Fruit fly (Drosophila melanogaster): ENCODE results near the gene Alg13.

The Alg13 gene

DNA sequence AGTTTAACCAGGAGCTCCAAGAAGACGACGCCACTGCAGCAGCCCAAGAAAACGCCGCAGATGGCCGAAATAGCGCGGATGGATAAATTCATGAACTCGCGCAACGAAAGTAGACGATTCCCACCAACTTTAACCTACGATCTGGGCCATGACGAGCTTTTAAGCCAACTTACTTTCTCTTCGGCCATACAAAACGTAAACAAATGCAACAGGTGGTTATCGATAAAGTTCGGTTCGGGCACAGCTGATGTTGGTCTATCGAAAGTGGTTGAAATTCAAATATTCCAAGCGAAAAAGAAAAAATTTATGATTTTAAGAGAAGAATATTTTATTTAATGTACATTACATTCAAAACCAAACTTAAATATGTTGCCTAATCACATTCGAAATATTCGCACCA is 8.3 kb upstream of the Alg13 start, which contains the start of gene CG14511:
TSS of gene CG14511 (minus strand) at position 184 of the 400 bp plus-strand sequence.
- no peak for TF ChIP-seq rgr (GFP tag; optimal IDR thresholded peaks at IDR 0.05)

- TF ChIP-seq GATAd (GFP tag; optimal IDR thresholded peaks at IDR 0.05) (no peak), Rel (GFP tag; optimal IDR thresholded peaks at IDR 0.05) (no peak), Rel (tag; optimal IDR thresholded peaks at IDR 0.05) (peak; percentile 88)
Measured at dm6 chr3R:29139767-29140755, 1.7 kb upstream of the Alg13 start.

DNA sequence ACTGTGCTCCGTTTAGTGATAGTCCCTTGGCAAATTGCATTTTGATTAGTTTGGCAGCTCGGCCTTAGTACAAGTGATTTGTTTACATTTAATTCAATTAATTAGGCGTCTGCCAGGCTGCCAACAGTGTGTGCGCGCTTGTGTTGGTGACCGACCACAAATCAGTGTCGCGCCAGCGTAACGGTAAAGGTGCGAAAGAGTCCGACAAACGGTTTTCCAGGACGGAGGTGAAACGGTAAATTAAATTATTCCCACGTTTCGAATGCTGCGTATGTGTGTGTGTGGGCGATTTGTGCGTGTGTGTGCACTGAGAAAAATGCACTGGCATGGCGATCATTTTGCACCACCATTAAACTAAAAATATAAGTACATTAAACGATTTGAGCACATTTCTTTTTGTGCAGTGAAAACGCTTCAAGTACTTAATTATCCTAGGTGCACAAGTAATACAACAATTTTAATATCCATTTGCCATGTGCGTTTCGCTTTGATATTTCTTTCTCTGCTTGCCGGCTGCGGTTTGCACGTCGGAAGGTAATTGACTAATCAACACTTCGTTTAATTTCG is 671 bp upstream of the Alg13 start:
- no peak for TF ChIP-seq Sp1 (GFP tag; optimal IDR thresholded peaks at IDR 0.05)
- TF ChIP-seq woc (GFP tag; optimal IDR thresholded peaks at IDR 0.05) = no peak
- TF ChIP-seq Hr78 (GFP tag; optimal IDR thresholded peaks at IDR 0.05) = no peak
- TF ChIP-seq Dif (GFP tag; optimal IDR thresholded peaks at IDR 0.05; ENCODE audit: partially characterized antibody) = no peak
- TF ChIP-seq h (GFP tag; optimal IDR thresholded peaks at IDR 0.05) = no peak
- no peak for TF ChIP-seq usp (GFP tag; optimal IDR thresholded peaks at IDR 0.05)
- no peak for TF ChIP-seq Dfd (GFP tag; optimal IDR thresholded peaks at IDR 0.05)
- TF ChIP-seq pan (optimal IDR thresholded peaks at IDR 0.05) = no peak
- TF ChIP-seq CG32264 (GFP tag; optimal IDR thresholded peaks at IDR 0.05) = no peak
- no peak for TF ChIP-seq Abd-B (GFP tag; optimal IDR thresholded peaks at IDR 0.05)
- TF ChIP-seq dmrt93B (GFP tag; optimal IDR thresholded peaks at IDR 0.05) = no peak
- no peak for TF ChIP-seq HLH106 (tag; optimal IDR thresholded peaks at IDR 0.05)
- no peak for TF ChIP-seq Hnf4 (GFP tag; optimal IDR thresholded peaks at IDR 0.05)
- TF ChIP-seq psq (GFP tag; optimal IDR thresholded peaks at IDR 0.05) = no peak
- TF ChIP-seq CG9705 (GFP tag; optimal IDR thresholded peaks at IDR 0.05) = no peak
- no peak for TF ChIP-seq dl (GFP tag; optimal IDR thresholded peaks at IDR 0.05; ENCODE audit: insufficient read depth in 1 of 2, partially characterized antibody in 2 of 2)
- no peak for TF ChIP-seq Myc (optimal IDR thresholded peaks at IDR 0.05)

dm6 chr3R:29130902-29131621 is 7.3 kb downstream of the Alg13 start, which contains the start of the genes dgt6 and Vha100-1:
TSS of gene dgt6 (minus strand) at chr3R:29130972.
TSS of gene Vha100-1 (plus strand) at chr3R:29131193.
- TF ChIP-seq HLH106 (tag; optimal IDR thresholded peaks at IDR 0.05) (peak; percentile 34), Sp1 (GFP tag; optimal IDR thresholded peaks at IDR 0.05) (peak; percentile 29), CG9705 (GFP tag; optimal IDR thresholded peaks at IDR 0.05) (peak; percentile 28), Rel (GFP tag; optimal IDR thresholded peaks at IDR 0.05) (no peak), Rel (tag; optimal IDR thresholded peaks at IDR 0.05) (peak; percentile 45), dsf (GFP tag; optimal IDR thresholded peaks at IDR 0.05; ENCODE audit: borderline replicate concordance) (no peak)

DNA sequence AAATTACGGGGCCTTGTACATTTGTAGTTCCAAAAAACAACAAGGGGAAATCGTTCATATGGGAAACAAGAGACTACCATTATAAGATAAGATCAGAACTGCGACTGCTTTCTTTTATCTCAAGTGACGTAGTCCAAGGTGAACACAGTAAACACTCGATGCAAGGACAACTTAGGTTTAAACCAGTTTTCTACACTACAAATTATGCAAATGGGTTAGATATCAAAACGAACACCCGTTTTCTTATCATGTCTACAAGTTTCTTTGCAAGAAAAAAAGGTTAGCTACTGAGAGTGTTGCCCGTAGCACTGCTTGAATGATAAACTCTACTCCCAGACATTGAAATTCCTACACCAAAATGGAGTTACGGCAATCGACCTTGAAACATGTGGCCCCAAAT is 14.2 kb downstream of the Alg13 start:
- TF ChIP-seq Mio (GFP tag; optimal IDR thresholded peaks at IDR 0.05) (peak; percentile 36), GATAd (GFP tag; optimal IDR thresholded peaks at IDR 0.05) (no peak), CG9705 (GFP tag; optimal IDR thresholded peaks at IDR 0.05) (no peak), lola (GFP tag; optimal IDR thresholded peaks at IDR 0.05) (no peak), ey (GFP tag; optimal IDR thresholded peaks at IDR 0.05) (peak; percentile 91), fru (GFP tag; optimal IDR thresholded peaks at IDR 0.05) (peak; percentile 88), Hr83 (GFP tag; optimal IDR thresholded peaks at IDR 0.05; ENCODE audit: poor library complexity, severe bottlenecking) (peak; percentile 56), N (GFP tag; optimal IDR thresholded peaks at IDR 0.05) (no peak), OdsH (GFP tag; optimal IDR thresholded peaks at IDR 0.05) (peak; percentile 81), pan (optimal IDR thresholded peaks at IDR 0.05) (no peak), Abd-B (GFP tag; optimal IDR thresholded peaks at IDR 0.05) (no peak), usp (GFP tag; optimal IDR thresholded peaks at IDR 0.05) (no peak), sv (GFP tag; optimal IDR thresholded peaks at IDR 0.05) (no peak), Dif (GFP tag; optimal IDR thresholded peaks at IDR 0.05; ENCODE audit: partially characterized antibody) (no peak), dmrt93B (GFP tag; optimal IDR thresholded peaks at IDR 0.05) (peak; percentile 66), Sp1 (GFP tag; optimal IDR thresholded peaks at IDR 0.05) (peak; percentile 69), Dfd (GFP tag; optimal IDR thresholded peaks at IDR 0.05) (no peak), jim (GFP tag; optimal IDR thresholded peaks at IDR 0.05) (no peak), h (GFP tag; optimal IDR thresholded peaks at IDR 0.05) (peak; percentile 91), HLH106 (tag; optimal IDR thresholded peaks at IDR 0.05) (peak; percentile 80), br (GFP tag; optimal IDR thresholded peaks at IDR 0.05) (peak; percentile 89), Hnf4 (GFP tag; optimal IDR thresholded peaks at IDR 0.05) (peak; percentile 90), CrebA (GFP tag; optimal IDR thresholded peaks at IDR 0.05; ENCODE audit: borderline replicate concordance) (no peak), Vsx2 (GFP tag; optimal IDR thresholded peaks at IDR 0.05; ENCODE audit: partially characterized antibody) (no peak), tai (GFP tag; optimal IDR thresholded peaks at IDR 0.05) (no peak), sage (GFP tag; optimal IDR thresholded peaks at IDR 0.05) (no peak), woc (GFP tag; optimal IDR thresholded peaks at IDR 0.05) (peak; percentile 73), CG32264 (GFP tag; optimal IDR thresholded peaks at IDR 0.05) (peak; percentile 73), Hr78 (GFP tag; optimal IDR thresholded peaks at IDR 0.05) (no peak), Rel (GFP tag; optimal IDR thresholded peaks at IDR 0.05) (no peak), Rel (tag; optimal IDR thresholded peaks at IDR 0.05) (peak; percentile 7)

All from whole organism, wandering third instar larva.